Worm (Caenorhabditis elegans): ENCODE measurements around the gene F23A7.1.
"Not testable (repeated sequence)": the region's sequence is repeated elsewhere in the genome, so short reads cannot be mapped to it uniquely, and the experiment has no call there.

F23A7.1 gene

ce11 chrX:16209122-16209521, 8.1 kb upstream of the F23A7.1 start:
- TF ChIP-seq flt-1 (GFP tag; IDR thresholded peaks at IDR 0.05) (no peak), cog-1 (tag; optimal IDR thresholded peaks at IDR 0.05) (no peak), T22C8.4 (GFP tag; IDR thresholded peaks at IDR 0.05) (no peak), klf-2 (GFP tag; conservative IDR thresholded peaks at IDR 0.05) (no peak), med-1 (GFP tag; optimal IDR thresholded peaks at IDR 0.05; ENCODE audit: insufficient read depth) (no peak), ztf-23 (GFP tag; IDR thresholded peaks at IDR 0.05) (no peak), ref-1 (GFP tag; conservative IDR thresholded peaks at IDR 0.05) (no peak), tab-1 (GFP tag; IDR thresholded peaks at IDR 0.05) (no peak), ztf-29 (GFP tag; IDR thresholded peaks at IDR 0.05) (no peak)

ce11 chrX:16209660-16210059, 7.5 kb upstream of the F23A7.1 start:
- TF ChIP-seq flt-1 (GFP tag; IDR thresholded peaks at IDR 0.05) (peak; percentile 96), tab-1 (GFP tag; IDR thresholded peaks at IDR 0.05) (peak; percentile 93), cog-1 (tag; optimal IDR thresholded peaks at IDR 0.05) (peak; percentile 57), med-1 (GFP tag; optimal IDR thresholded peaks at IDR 0.05; ENCODE audit: insufficient read depth) (peak; percentile 77), T22C8.4 (GFP tag; IDR thresholded peaks at IDR 0.05) (peak; percentile 88), klf-2 (GFP tag; conservative IDR thresholded peaks at IDR 0.05) (peak; percentile 95), ztf-23 (GFP tag; IDR thresholded peaks at IDR 0.05) (peak; percentile 94), ztf-29 (GFP tag; IDR thresholded peaks at IDR 0.05) (peak; percentile 90), ref-1 (GFP tag; conservative IDR thresholded peaks at IDR 0.05) (peak; percentile 85)

- TF ChIP-seq tab-1 (GFP tag; IDR thresholded peaks at IDR 0.05) (no peak), T22C8.4 (GFP tag; IDR thresholded peaks at IDR 0.05) (no peak), ref-1 (GFP tag; conservative IDR thresholded peaks at IDR 0.05) (no peak), ztf-29 (GFP tag; IDR thresholded peaks at IDR 0.05) (no peak), cog-1 (tag; optimal IDR thresholded peaks at IDR 0.05) (no peak), flt-1 (GFP tag; IDR thresholded peaks at IDR 0.05) (no peak), klf-2 (GFP tag; conservative IDR thresholded peaks at IDR 0.05) (no peak), ztf-23 (GFP tag; IDR thresholded peaks at IDR 0.05) (no peak), med-1 (GFP tag; optimal IDR thresholded peaks at IDR 0.05; ENCODE audit: insufficient read depth) (no peak)
Measured at ce11 chrX:16210518-16210917, 6.7 kb upstream of the F23A7.1 start, which contains the start of gene R11.4. Gene R11.4, minus strand, starts transcription at chrX:16210618.

- not testable (repeated sequence) for TF ChIP-seq ztf-23 (GFP tag; IDR thresholded peaks at IDR 0.05); flt-1 (GFP tag; IDR thresholded peaks at IDR 0.05); klf-2 (GFP tag; conservative IDR thresholded peaks at IDR 0.05)
Measured at ce11 chrX:16212306-16212705, 4.9 kb upstream of the F23A7.1 start, which contains the start of gene F23A7.4. Gene F23A7.4, plus strand, starts transcription at chrX:16212606.

ce11 chrX:16213073-16213472, 4.1 kb upstream of the F23A7.1 start, which contains the start of gene F23A7.8:
Gene F23A7.8, plus strand, starts transcription at chrX:16213373.
- not testable (repeated sequence) for TF ChIP-seq ztf-29 (GFP tag; IDR thresholded peaks at IDR 0.05); klf-2 (GFP tag; conservative IDR thresholded peaks at IDR 0.05); cog-1 (tag; optimal IDR thresholded peaks at IDR 0.05)

ce11 chrX:16217749-16218148, 541 bp downstream of the F23A7.1 start:
- TF ChIP-seq tab-1 (GFP tag; IDR thresholded peaks at IDR 0.05) = no peak
- no peak for TF ChIP-seq ztf-23 (GFP tag; IDR thresholded peaks at IDR 0.05)
- TF ChIP-seq med-1 (GFP tag; optimal IDR thresholded peaks at IDR 0.05; ENCODE audit: insufficient read depth) = no peak
- TF ChIP-seq ref-1 (GFP tag; conservative IDR thresholded peaks at IDR 0.05) = no peak
- peak; percentile 64; the same call in 1 of the 2 replicates for TF ChIP-seq flt-1 (GFP tag; IDR thresholded peaks at IDR 0.05)
- no peak for TF ChIP-seq cog-1 (tag; optimal IDR thresholded peaks at IDR 0.05)
- TF ChIP-seq ztf-29 (GFP tag; IDR thresholded peaks at IDR 0.05) = no peak

- no peak for TF ChIP-seq ztf-29 (GFP tag; IDR thresholded peaks at IDR 0.05)
- no peak for TF ChIP-seq med-1 (GFP tag; optimal IDR thresholded peaks at IDR 0.05; ENCODE audit: insufficient read depth)
- no peak for TF ChIP-seq tab-1 (GFP tag; IDR thresholded peaks at IDR 0.05)
Measured at ce11 chrX:16218306-16218705, 1.1 kb downstream of the F23A7.1 start.

- TF ChIP-seq tab-1 (GFP tag; IDR thresholded peaks at IDR 0.05); T22C8.4 (GFP tag; IDR thresholded peaks at IDR 0.05); cog-1 (tag; optimal IDR thresholded peaks at IDR 0.05): not testable (repeated sequence)
Measured at ce11 chrX:16219710-16220109, 2.5 kb downstream of the F23A7.1 start, which contains the start of gene F23A7.3. Gene F23A7.3, plus strand, starts transcription at chrX:16220010.

- TF ChIP-seq klf-2 (GFP tag; conservative IDR thresholded peaks at IDR 0.05) (no peak), med-1 (GFP tag; optimal IDR thresholded peaks at IDR 0.05; ENCODE audit: insufficient read depth) (no peak), cog-1 (tag; optimal IDR thresholded peaks at IDR 0.05) (no peak), T22C8.4 (GFP tag; IDR thresholded peaks at IDR 0.05) (no peak), tab-1 (GFP tag; IDR thresholded peaks at IDR 0.05) (no peak), ref-1 (GFP tag; conservative IDR thresholded peaks at IDR 0.05) (no peak), ztf-29 (GFP tag; IDR thresholded peaks at IDR 0.05) (no peak), flt-1 (GFP tag; IDR thresholded peaks at IDR 0.05) (no peak), ztf-23 (GFP tag; IDR thresholded peaks at IDR 0.05) (no peak)
Measured at ce11 chrX:16228622-16229021, 11.4 kb downstream of the F23A7.1 start, which contains the start of gene F23A7.5. Gene F23A7.5, plus strand, starts transcription at chrX:16228922.

ce11 chrX:16240626-16241025, 23.4 kb downstream of the F23A7.1 start:
- TF ChIP-seq T22C8.4 (GFP tag; IDR thresholded peaks at IDR 0.05) = no peak
- no peak for TF ChIP-seq ztf-29 (GFP tag; IDR thresholded peaks at IDR 0.05)
- TF ChIP-seq ztf-23 (GFP tag; IDR thresholded peaks at IDR 0.05) = no peak
- TF ChIP-seq ref-1 (GFP tag; conservative IDR thresholded peaks at IDR 0.05) = no peak
- TF ChIP-seq flt-1 (GFP tag; IDR thresholded peaks at IDR 0.05) = no peak
- no peak for TF ChIP-seq tab-1 (GFP tag; IDR thresholded peaks at IDR 0.05)
- TF ChIP-seq klf-2 (GFP tag; conservative IDR thresholded peaks at IDR 0.05) = no peak
- no peak for TF ChIP-seq cog-1 (tag; optimal IDR thresholded peaks at IDR 0.05)
- no peak for TF ChIP-seq med-1 (GFP tag; optimal IDR thresholded peaks at IDR 0.05; ENCODE audit: insufficient read depth)
